Worm (Caenorhabditis elegans) whole organism, midembryonic: Measurements from ENCODE around the gene F38G1.3.

ENCODE experiments used
- T22C8.4 ChIP-seq: fragments of 200-800 bp; sonication (Bioruptor generic); IDR thresholded peaks from 2 replicates; pipeline ENCODE4 v1.3.6; 2022; ENCODE audit warnings: missing genetic modification characterization, missing compliant biosample characterization
- cog-1 ChIP-seq: sonication (generic microtip); optimal IDR thresholded peaks from 2 replicates; lab custom pipeline; 2016; ENCODE audit warnings: missing genetic modification characterization, missing compliant biosample characterization
- flt-1 ChIP-seq: fragments of 200-800 bp; sonication (Bioruptor generic); IDR thresholded peaks from 2 replicates; pipeline ENCODE4 v1.3.6; 2022; ENCODE audit warnings: missing genetic modification characterization, missing compliant biosample characterization
- klf-2 ChIP-seq: fragments of 200-800 bp; sonication (Bioruptor generic); conservative IDR thresholded peaks from 2 replicates; pipeline ENCODE4 v1.3.6; 2022; ENCODE audit warnings: missing genetic modification reagents, missing genetic modification characterization, missing compliant biosample characterization
- med-1 ChIP-seq: sonication (generic microtip); optimal IDR thresholded peaks from 2 replicates; lab custom pipeline; 2017; ENCODE audit warnings: missing genetic modification characterization, mild to moderate bottlenecking, missing compliant biosample characterization, antibody characterized with exemption, missing genetic modification reagents; ENCODE audit not compliant: insufficient read depth
- ref-1 ChIP-seq: fragments of 200-800 bp; sonication (Bioruptor generic); conservative IDR thresholded peaks from 2 replicates; pipeline ENCODE4 v1.3.6; 2022; ENCODE audit warnings: missing genetic modification reagents, missing genetic modification characterization, missing compliant biosample characterization
- tab-1 ChIP-seq: fragments of 200-800 bp; sonication (Bioruptor generic); IDR thresholded peaks from 2 replicates; pipeline ENCODE4 v1.3.6; 2022; ENCODE audit warnings: missing genetic modification characterization, missing compliant biosample characterization
- ztf-23 ChIP-seq: fragments of 200-800 bp; sonication (Bioruptor generic); IDR thresholded peaks from 2 replicates; pipeline ENCODE4 v1.3.6; 2022; ENCODE audit warnings: missing genetic modification reagents, missing genetic modification characterization, missing compliant biosample characterization
- ztf-29 ChIP-seq: fragments of 200-800 bp; sonication (Bioruptor generic); IDR thresholded peaks from 2 replicates; pipeline ENCODE4 v1.3.6; 2022; ENCODE audit warnings: missing genetic modification reagents, missing genetic modification characterization, missing compliant biosample characterization

F38G1.3 gene

ce11 chrX:476261-476660 lies at the start of gene F38G1.3:
TSS of gene F38G1.3 (plus strand) at chrX:476561.
- TF ChIP-seq ztf-23 (GFP tag; lab: Robert Waterston, UW): no peak
- no peak for TF ChIP-seq cog-1 (tag; lab: Kevin White, UChicago)
- TF ChIP-seq ref-1 (GFP tag; lab: Robert Waterston, UW): no peak
- no peak for TF ChIP-seq med-1
- TF ChIP-seq tab-1: no peak
- no peak for TF ChIP-seq flt-1 (GFP tag; lab: Robert Waterston, UW)
- TF ChIP-seq klf-2 (GFP tag; lab: Robert Waterston, UW): no peak

ce11 chrX:431596-431995 lies 44.8 kb upstream of the F38G1.3 start:
- TF ChIP-seq tab-1: no peak
- 0 out of 2 replicates have a peak, but pooled peaks have one; percentile 22 for TF ChIP-seq ztf-29 (GFP tag; lab: Robert Waterston, UW)
- TF ChIP-seq med-1: no peak

ce11 chrX:433029-433693 lies 43.2 kb upstream of the F38G1.3 start:
- TF ChIP-seq ztf-29 (GFP tag; lab: Robert Waterston, UW): no peak
- TF ChIP-seq tab-1: no peak
- TF ChIP-seq T22C8.4: no peak
- no peak for TF ChIP-seq cog-1 (tag; lab: Kevin White, UChicago)
- TF ChIP-seq med-1: no peak
- TF ChIP-seq ztf-23 (GFP tag; lab: Robert Waterston, UW): no peak
- TF ChIP-seq klf-2 (GFP tag; lab: Robert Waterston, UW): no peak
- no peak for TF ChIP-seq flt-1 (GFP tag; lab: Robert Waterston, UW)
- TF ChIP-seq ref-1 (GFP tag; lab: Robert Waterston, UW): no peak

ce11 chrX:433747-434146 lies 42.6 kb upstream of the F38G1.3 start, which contains the start of gene dve-1:
TSS of gene dve-1 (minus strand) at chrX:433812.
- no peak for TF ChIP-seq ref-1 (GFP tag; lab: Robert Waterston, UW)
- TF ChIP-seq tab-1: no peak
- no peak for TF ChIP-seq klf-2 (GFP tag; lab: Robert Waterston, UW)
- TF ChIP-seq cog-1 (tag; lab: Kevin White, UChicago): no peak
- TF ChIP-seq ztf-29 (GFP tag; lab: Robert Waterston, UW): no peak
- no peak for TF ChIP-seq ztf-23 (GFP tag; lab: Robert Waterston, UW)
- TF ChIP-seq flt-1 (GFP tag; lab: Robert Waterston, UW): no peak
- TF ChIP-seq T22C8.4: no peak
- no peak for TF ChIP-seq med-1

- TF ChIP-seq flt-1 (GFP tag; lab: Robert Waterston, UW) (no peak), med-1 (no peak), klf-2 (GFP tag; lab: Robert Waterston, UW) (no peak)
These were observed 38.0 kb upstream of the F38G1.3 start for ce11 chrX:438396-438795.

ce11 chrX:439031-439430 lies 37.3 kb upstream of the F38G1.3 start:
- TF ChIP-seq ref-1 (GFP tag; lab: Robert Waterston, UW) (no peak), cog-1 (tag; lab: Kevin White, UChicago) (no peak), ztf-29 (GFP tag; lab: Robert Waterston, UW) (no peak), ztf-23 (GFP tag; lab: Robert Waterston, UW) (no peak), flt-1 (GFP tag; lab: Robert Waterston, UW) (no peak), T22C8.4 (no peak), med-1 (no peak), klf-2 (GFP tag; lab: Robert Waterston, UW) (no peak), tab-1 (no peak)

ce11 chrX:440420-440819 lies 35.9 kb upstream of the F38G1.3 start:
- TF ChIP-seq ztf-23 (GFP tag; lab: Robert Waterston, UW) (no peak), ztf-29 (GFP tag; lab: Robert Waterston, UW) (no peak), klf-2 (GFP tag; lab: Robert Waterston, UW) (no peak), ref-1 (GFP tag; lab: Robert Waterston, UW) (no peak), flt-1 (GFP tag; lab: Robert Waterston, UW) (no peak), med-1 (no peak), T22C8.4 (no peak), cog-1 (tag; lab: Kevin White, UChicago) (no peak)

ce11 chrX:443433-443832 lies 32.9 kb upstream of the F38G1.3 start:
- TF ChIP-seq flt-1 (GFP tag; lab: Robert Waterston, UW): peak; percentile 82

- TF ChIP-seq flt-1 (GFP tag; lab: Robert Waterston, UW) (no peak), cog-1 (tag; lab: Kevin White, UChicago) (no peak), ztf-23 (GFP tag; lab: Robert Waterston, UW) (no peak), med-1 (no peak), T22C8.4 (no peak), tab-1 (no peak), ref-1 (GFP tag; lab: Robert Waterston, UW) (no peak), ztf-29 (GFP tag; lab: Robert Waterston, UW) (no peak), klf-2 (GFP tag; lab: Robert Waterston, UW) (no peak)
These were observed 26.5 kb upstream of the F38G1.3 start, which contains the start of gene F52D1.2 for ce11 chrX:449820-450219. TSS of gene F52D1.2 (minus strand) at chrX:450212.

ce11 chrX:457139-457802 lies 19.1 kb upstream of the F38G1.3 start, which contains the start of gene abu-12:
TSS of gene abu-12 (minus strand) at chrX:457610.
- TF ChIP-seq T22C8.4 (no peak), tab-1 (no peak), ref-1 (GFP tag; lab: Robert Waterston, UW) (no peak), flt-1 (GFP tag; lab: Robert Waterston, UW) (no peak), klf-2 (GFP tag; lab: Robert Waterston, UW) (no peak), ztf-23 (GFP tag; lab: Robert Waterston, UW) (no peak), cog-1 (tag; lab: Kevin White, UChicago) (no peak), med-1 (no peak), ztf-29 (GFP tag; lab: Robert Waterston, UW) (no peak)
